Worm (Caenorhabditis elegans) whole organism, L4 larva: ENCODE measurements around the gene T04C12.8.

Experiments
- F49E8.2 ChIP-seq: sonication (generic microtip); optimal IDR thresholded peaks from 2 replicates; lab custom pipeline; 2016; ENCODE audit warnings: missing compliant biosample characterization, mild to moderate bottlenecking, missing genetic modification characterization, borderline replicate concordance
- R02D3.7 ChIP-seq: fragments of 150-350 bp; sonication (generic microtip); optimal IDR thresholded peaks from 3 replicates; lab custom pipeline; 2014; ENCODE audit warnings: missing biosample characterization, missing genetic modification characterization
- Y105C5A.15 ChIP-seq: fragments of 200-800 bp; sonication (Bioruptor generic); IDR thresholded peaks from 2 replicates; pipeline ENCODE4 v1.3.6; 2022; ENCODE audit warnings: missing genetic modification characterization, missing compliant biosample characterization
- Y5F2A.4 ChIP-seq: fragments of 200-800 bp; sonication (Bioruptor generic); optimal IDR thresholded peaks from 2 replicates; lab custom pipeline; 2018; ENCODE audit warnings: mild to moderate bottlenecking, missing genetic modification characterization, missing compliant biosample characterization
- ZK337.2 ChIP-seq: fragments of 200-800 bp; sonication (Bioruptor generic); IDR thresholded peaks from 2 replicates; pipeline ENCODE4 v1.3.6; 2022; ENCODE audit warnings: missing genetic modification reagents, missing genetic modification characterization, missing compliant biosample characterization
- arid-1 ChIP-seq: fragments of 200-800 bp; sonication (Bioruptor generic); conservative IDR thresholded peaks from 2 replicates; pipeline ENCODE4 v1.3.6; 2022; ENCODE audit warnings: missing genetic modification reagents, missing genetic modification characterization, missing compliant biosample characterization
- ceh-28 ChIP-seq: fragments of 150-350 bp; optimal IDR thresholded peaks from 2 replicates; lab custom pipeline; 2014; ENCODE audit warnings: missing biosample characterization, missing genetic modification reagents, missing genetic modification characterization
- ces-1 ChIP-seq: fragments of 150-350 bp; sonication (generic microtip); optimal IDR thresholded peaks from 4 replicates; lab custom pipeline; 2014; ENCODE audit warnings: missing biosample characterization, missing genetic modification reagents, missing genetic modification characterization
- cey-2 ChIP-seq: sonication (generic microtip); optimal IDR thresholded peaks from 3 replicates; lab custom pipeline; 2017; ENCODE audit warnings: missing genetic modification characterization, mild to moderate bottlenecking, missing compliant biosample characterization, antibody characterized with exemption, borderline replicate concordance; ENCODE audit not compliant: insufficient read depth
- daf-19 ChIP-seq: fragments of 200-800 bp; sonication (Bioruptor generic); conservative IDR thresholded peaks from 2 replicates; pipeline ENCODE4 v1.3.6; 2022; ENCODE audit warnings: missing genetic modification characterization, missing compliant biosample characterization
- dmd-6 ChIP-seq: fragments of 200-800 bp; sonication (Bioruptor generic); IDR thresholded peaks from 2 replicates; pipeline ENCODE4 v1.3.6; 2022; ENCODE audit warnings: missing genetic modification reagents, missing genetic modification characterization, missing compliant biosample characterization
- dpl-1 ChIP-seq: fragments of 150-350 bp; optimal IDR thresholded peaks from 2 replicates; lab custom pipeline; 2014; ENCODE audit warnings: missing biosample characterization, missing genetic modification reagents, missing genetic modification characterization
- fkh-10 ChIP-seq: fragments of 150-350 bp; optimal IDR thresholded peaks from 2 replicates; lab custom pipeline; 2014; ENCODE audit warnings: missing biosample characterization, missing genetic modification reagents, missing genetic modification characterization
- gei-8 ChIP-seq: fragments of 200-800 bp; sonication (Bioruptor generic); optimal IDR thresholded peaks from 2 replicates; lab custom pipeline; 2018; ENCODE audit warnings: mild to moderate bottlenecking, missing genetic modification characterization, missing compliant biosample characterization
- hlh-11 ChIP-seq: fragments of 200-800 bp; sonication (Bioruptor generic); optimal IDR thresholded peaks from 2 replicates; lab custom pipeline; 2018; ENCODE audit warnings: mild to moderate bottlenecking, missing genetic modification characterization, missing compliant biosample characterization
- hlh-30 ChIP-seq: sonication (generic microtip); optimal IDR thresholded peaks from 2 replicates; lab custom pipeline; 2017; ENCODE audit warnings: antibody characterized with exemption, mild to moderate bottlenecking, missing genetic modification characterization, missing compliant biosample characterization; ENCODE audit not compliant: insufficient read depth
- lin-1 ChIP-seq: fragments of 200-800 bp; sonication (Bioruptor generic); IDR thresholded peaks from 2 replicates; pipeline ENCODE4 v1.3.6; 2022; ENCODE audit warnings: missing genetic modification reagents, missing genetic modification characterization, missing compliant biosample characterization
- lin-13 ChIP-seq: fragments of 150-350 bp; optimal IDR thresholded peaks from 2 replicates; lab custom pipeline; 2014; ENCODE audit warnings: missing biosample characterization, missing genetic modification reagents, missing genetic modification characterization
- lin-29 ChIP-seq: fragments of 200-800 bp; sonication (Bioruptor generic); IDR thresholded peaks from 2 replicates; pipeline ENCODE4 v1.3.6; 2022; ENCODE audit warnings: missing genetic modification reagents, missing genetic modification characterization, missing compliant biosample characterization
- lin-38 ChIP-seq: fragments of 200-800 bp; sonication (Bioruptor generic); IDR thresholded peaks from 2 replicates; pipeline ENCODE4 v1.3.6; 2022; ENCODE audit warnings: missing genetic modification reagents, missing genetic modification characterization, missing compliant biosample characterization
- lin-39 ChIP-seq: fragments of 150-350 bp; optimal IDR thresholded peaks from 2 replicates; lab custom pipeline; 2014; ENCODE audit warnings: missing biosample characterization, missing genetic modification reagents, missing genetic modification characterization
- lir-3 ChIP-seq: sonication (generic microtip); optimal IDR thresholded peaks from 2 replicates; lab custom pipeline; 2016; ENCODE audit warnings: mild to moderate bottlenecking, missing genetic modification characterization, missing compliant biosample characterization
- madf-5 ChIP-seq, 2 experiments: fragments of 200-800 bp; sonication (Bioruptor generic); IDR thresholded peaks; 2 replicates each; pipeline ENCODE4 v1.3.6; 2022; ENCODE audit warnings: missing compliant biosample characterization in 2 of 2, missing genetic modification characterization in 2 of 2
- mdl-1 ChIP-seq, 2 experiments: fragments of 150-350 bp in 1 of 2; sonication (generic microtip) in 1 of 2; optimal IDR thresholded peaks; 2 replicates each; lab custom pipeline; 2014 to 2017; ENCODE audit warnings: missing biosample characterization in 2 of 2, missing genetic modification characterization in 2 of 2
- mdt-29 ChIP-seq: fragments of 200-800 bp; sonication (Bioruptor generic); IDR thresholded peaks from 2 replicates; pipeline ENCODE4 v1.3.6; 2022; ENCODE audit warnings: missing genetic modification reagents, missing genetic modification characterization, missing compliant biosample characterization
- mes-2 ChIP-seq: sonication (generic microtip); optimal IDR thresholded peaks from 2 replicates; lab custom pipeline; 2016; ENCODE audit warnings: missing genotype, mild to moderate bottlenecking, missing genetic modification characterization, missing compliant biosample characterization; ENCODE audit not compliant: poor library complexity, severe bottlenecking
- nhr-102 ChIP-seq: sonication (generic microtip); optimal IDR thresholded peaks from 2 replicates; lab custom pipeline; 2016; ENCODE audit warnings: mild to moderate bottlenecking, missing genetic modification characterization, moderate library complexity, missing compliant biosample characterization
- nhr-11 ChIP-seq: fragments of 150-350 bp; optimal IDR thresholded peaks from 2 replicates; lab custom pipeline; 2014; ENCODE audit warnings: missing biosample characterization, missing genetic modification characterization
- nhr-237 ChIP-seq: sonication (generic microtip); optimal IDR thresholded peaks from 2 replicates; lab custom pipeline; 2017; ENCODE audit warnings: missing biosample characterization, missing genetic modification characterization
- nhr-28 ChIP-seq: fragments of 150-350 bp; optimal IDR thresholded peaks from 2 replicates; lab custom pipeline; 2014; ENCODE audit warnings: missing biosample characterization, missing genetic modification characterization
- nhr-48 ChIP-seq: sonication (generic microtip); optimal IDR thresholded peaks from 2 replicates; lab custom pipeline; 2016; ENCODE audit warnings: mild to moderate bottlenecking, missing genetic modification characterization, missing compliant biosample characterization
- nhr-77 ChIP-seq: fragments of 150-350 bp; optimal IDR thresholded peaks from 2 replicates; lab custom pipeline; 2014; ENCODE audit warnings: missing biosample characterization, missing genetic modification characterization
- pha-4 ChIP-seq, 2 experiments: fragments of 150-350 bp in 1 of 2; fragments of 200-800 bp in 1 of 2; sonication (Bioruptor generic) in 1 of 2; IDR thresholded peaks in 1 of 2; optimal IDR thresholded peaks in 1 of 2; 2 replicates each; pipeline versions ENCODE4 v1.3.6 to Lab custom; 2014 to 2022; ENCODE audit warnings: missing genetic modification characterization in 2 of 2, missing genetic modification reagents in 2 of 2, missing biosample characterization in 1 of 2, missing compliant biosample characterization in 1 of 2
- pqm-1 ChIP-seq: sonication (generic microtip); optimal IDR thresholded peaks from 2 replicates; lab custom pipeline; 2017; ENCODE audit warnings: missing biosample characterization, missing genetic modification characterization
- sdz-12 ChIP-seq: fragments of 200-800 bp; sonication (Bioruptor generic); optimal IDR thresholded peaks from 2 replicates; lab custom pipeline; 2018; ENCODE audit warnings: mild to moderate bottlenecking, missing genetic modification characterization, missing compliant biosample characterization
- set-16 ChIP-seq: fragments of 200-800 bp; sonication (Bioruptor generic); IDR thresholded peaks from 2 replicates; pipeline ENCODE4 v1.3.6; 2022; ENCODE audit warnings: missing genetic modification reagents, missing genetic modification characterization, missing compliant biosample characterization
- snpc-4 ChIP-seq: fragments of 150-350 bp; optimal IDR thresholded peaks from 2 replicates; lab custom pipeline; 2014; ENCODE audit warnings: missing biosample characterization, missing genetic modification characterization
- spr-1 ChIP-seq: sonication (generic microtip); optimal IDR thresholded peaks from 2 replicates; lab custom pipeline; 2016; ENCODE audit warnings: mild to moderate bottlenecking, missing genetic modification characterization, missing compliant biosample characterization
- spr-3 ChIP-seq: fragments of 200-800 bp; sonication (Bioruptor generic); optimal IDR thresholded peaks from 2 replicates; lab custom pipeline; 2018; ENCODE audit warnings: mild to moderate bottlenecking, missing genetic modification characterization, missing compliant biosample characterization
- unc-130 ChIP-seq: sonication (generic microtip); optimal IDR thresholded peaks from 2 replicates; lab custom pipeline; 2016; ENCODE audit warnings: missing genetic modification reagents, missing genetic modification characterization, missing compliant biosample characterization
- unc-39 ChIP-seq: sonication (generic microtip); optimal IDR thresholded peaks from 2 replicates; lab custom pipeline; 2017; ENCODE audit warnings: missing biosample characterization, missing genetic modification characterization
- vab-7 ChIP-seq: fragments of 200-800 bp; sonication (Bioruptor generic); IDR thresholded peaks from 2 replicates; pipeline ENCODE4 v1.3.6; 2022; ENCODE audit warnings: missing genetic modification reagents, missing genetic modification characterization, missing compliant biosample characterization
- zip-11 ChIP-seq: fragments of 200-800 bp; sonication (Bioruptor generic); IDR thresholded peaks from 2 replicates; pipeline ENCODE4 v1.3.6; 2022; ENCODE audit warnings: missing genetic modification characterization, missing compliant biosample characterization
- ztf-7 ChIP-seq: fragments of 150-350 bp; optimal IDR thresholded peaks from 2 replicates; lab custom pipeline; 2014; ENCODE audit warnings: missing biosample characterization, missing genetic modification characterization

Gene T04C12.8

DNA sequence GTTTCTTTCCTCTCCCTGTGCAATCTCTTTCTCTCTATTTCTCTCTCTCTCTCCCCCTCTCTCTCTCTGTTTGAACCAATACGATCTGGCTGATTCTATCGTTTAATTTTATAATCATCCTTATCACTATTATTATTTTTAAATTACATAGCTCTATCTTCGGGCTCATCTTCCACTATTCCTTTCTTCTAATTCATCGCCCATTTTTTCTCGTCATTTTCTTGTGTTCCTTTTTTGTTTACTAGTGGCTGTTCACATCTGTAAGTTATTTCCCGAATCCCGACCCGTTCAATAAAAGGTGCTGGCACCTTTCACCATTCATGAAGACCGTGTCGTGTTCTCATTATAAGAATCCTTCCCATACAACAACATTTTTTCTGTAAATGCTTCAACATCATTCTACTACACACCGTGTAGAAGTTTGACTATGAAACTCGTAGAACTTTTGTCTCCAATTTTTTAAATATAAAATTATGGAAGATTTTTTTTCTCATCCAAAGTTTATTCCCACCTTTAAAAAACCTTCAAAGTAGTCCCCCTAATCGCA, 49.1 kb upstream of the T04C12.8 start (continued):
- no peak for TF ChIP-seq daf-19 (GFP tag; lab: Robert Waterston, UW)
- no peak for TF ChIP-seq Y5F2A.4 (GFP tag; lab: Kevin White, UChicago)
- TF ChIP-seq unc-130 (GFP tag; lab: Kevin White, UChicago) = no peak
- no peak for TF ChIP-seq hlh-11 (tag; lab: Kevin White, UChicago)
- peak; percentile 23 for TF ChIP-seq mes-2 (tag; lab: Kevin White, UChicago)
- TF ChIP-seq mdl-1 (tag; optimal IDR thresholded peaks at IDR 0.05; lab: Kevin White, UChicago) = no peak
- TF ChIP-seq nhr-28 (tag; lab: Kevin White, UChicago) = no peak
- no peak for TF ChIP-seq set-16
- TF ChIP-seq pqm-1 = no peak
- TF ChIP-seq pha-4 (GFP tag; IDR thresholded peaks at IDR 0.05; lab: Robert Waterston, UW) = no peak
- no peak for TF ChIP-seq pha-4 (tag; optimal IDR thresholded peaks at IDR 0.05; lab: Kevin White, UChicago)
- no peak for TF ChIP-seq nhr-11 (tag; lab: Kevin White, UChicago)
- TF ChIP-seq snpc-4 (tag; lab: Kevin White, UChicago) = no peak
- TF ChIP-seq ZK337.2 (GFP tag; lab: Robert Waterston, UW) = no peak
- no peak for TF ChIP-seq lin-1
- peak; percentile 31 for TF ChIP-seq nhr-77
- no peak for TF ChIP-seq mdt-29
- TF ChIP-seq spr-1 (tag; lab: Kevin White, UChicago) = no peak
- no peak for TF ChIP-seq hlh-30 (tag; lab: Kevin White, UChicago)
- no peak for TF ChIP-seq ceh-28 (tag; lab: Kevin White, UChicago)
- no peak for TF ChIP-seq cey-2 (tag; lab: Kevin White, UChicago)
- no peak for TF ChIP-seq madf-5 (GFP tag; IDR thresholded peaks at IDR 0.05; lab: Robert Waterston, UW)
- no peak for TF ChIP-seq unc-39 (tag; lab: Kevin White, UChicago)
- no peak for TF ChIP-seq lin-29 (GFP tag; lab: Robert Waterston, UW)

DNA sequence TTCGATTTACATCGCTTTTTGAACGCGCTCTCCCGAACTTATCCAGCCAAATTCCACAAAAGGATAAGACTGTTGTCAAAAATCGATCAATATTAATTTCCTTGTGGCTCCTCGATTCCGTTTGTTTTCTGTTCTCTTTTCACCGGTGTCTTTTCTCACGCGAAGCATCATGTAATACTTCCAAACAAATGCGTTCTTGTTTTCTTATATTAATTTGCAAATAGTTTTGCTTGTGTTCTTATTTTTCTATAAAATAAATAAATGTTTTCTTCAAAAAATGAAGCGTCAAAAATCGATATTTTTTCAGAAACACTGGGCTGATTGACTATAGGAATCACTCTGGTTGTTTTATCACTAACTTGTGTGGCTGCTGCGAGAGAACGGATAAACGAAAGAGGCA, 44.4 kb upstream of the T04C12.8 start, which contains the start of gene math-33:
Gene math-33 (plus strand): TSS at position 301 of the 400 bp plus-strand sequence.
- no peak for TF ChIP-seq nhr-237
- no peak for TF ChIP-seq zip-11 (GFP tag; lab: Robert Waterston, UW)
- no peak for TF ChIP-seq R02D3.7 (tag; lab: Kevin White, UChicago)
- no peak for TF ChIP-seq hlh-11 (tag; lab: Kevin White, UChicago)

- TF ChIP-seq ces-1 = no peak
- TF ChIP-seq dmd-6 = no peak
- no peak for TF ChIP-seq ZK337.2 (GFP tag; lab: Robert Waterston, UW)
- TF ChIP-seq vab-7 (GFP tag; lab: Robert Waterston, UW) = no peak
- peak; percentile 95 for TF ChIP-seq mes-2 (tag; lab: Kevin White, UChicago)
- no peak for TF ChIP-seq spr-3 (GFP tag; lab: Kevin White, UChicago)
- no peak for TF ChIP-seq lir-3 (tag; lab: Kevin White, UChicago)
- TF ChIP-seq lin-29 (GFP tag; lab: Robert Waterston, UW) = no peak
- peak; percentile 58 for TF ChIP-seq ztf-7 (tag; lab: Kevin White, UChicago)
- no peak for TF ChIP-seq fkh-10 (GFP tag; lab: Kevin White, UChicago)
- no peak for TF ChIP-seq F49E8.2 (tag; lab: Kevin White, UChicago)
- TF ChIP-seq unc-39 (tag; lab: Kevin White, UChicago) = no peak
- TF ChIP-seq sdz-12 (GFP tag; lab: Kevin White, UChicago) = no peak
- 0 out of 2 replicates have a peak, but pooled peaks have one; percentile 51 for TF ChIP-seq Y105C5A.15 (GFP tag; lab: Robert Waterston, UW)
- peak; percentile 54 for TF ChIP-seq nhr-102
- TF ChIP-seq Y5F2A.4 (GFP tag; lab: Kevin White, UChicago) = no peak
- TF ChIP-seq lin-13 (GFP tag; lab: Kevin White, UChicago) = peak; percentile 60
- TF ChIP-seq gei-8 (GFP tag; lab: Kevin White, UChicago) = no peak
- peak; percentile 71 for TF ChIP-seq dpl-1 (GFP tag; lab: Kevin White, UChicago)
- TF ChIP-seq nhr-77 = no peak
- 0 out of 2 replicates have a peak, but pooled peaks have one; percentile 13 for TF ChIP-seq arid-1 (GFP tag; lab: Robert Waterston, UW)
- TF ChIP-seq lin-39 (tag; lab: Kevin White, UChicago) = no peak
- no peak for TF ChIP-seq mdt-29
- TF ChIP-seq hlh-30 (tag; lab: Kevin White, UChicago) = peak; percentile 74
- TF ChIP-seq nhr-48 (tag; lab: Kevin White, UChicago) = peak; percentile 29
- TF ChIP-seq cey-2 (tag; lab: Kevin White, UChicago) = no peak
- TF ChIP-seq set-16 = no peak
- TF ChIP-seq lin-38 (GFP tag; lab: Robert Waterston, UW) = peak; percentile 69
These were observed 44.0 kb upstream of the T04C12.8 start, which contains the start of gene erfa-3 for ce11 chrV:11113041-11113574. erfa-3 (minus strand) TSS chrV:11113091.
